Fruit fly (Drosophila melanogaster) whole organism, embryonic: Measurements from ENCODE around the gene CG7550.

Source experiments
- CG10543 ChIP-seq: fragments of 200-800 bp; sonication (Bioruptor generic); optimal IDR thresholded peaks from 3 replicates; lab custom pipeline; 2017; ENCODE audit warnings: missing biosample characterization, mild to moderate bottlenecking, missing genetic modification characterization, moderate library complexity
- CG11398 ChIP-seq: fragments of 200-800 bp; sonication (Bioruptor generic); optimal IDR thresholded peaks from 2 replicates; lab custom pipeline; 2016; ENCODE audit warnings: missing biosample characterization, missing genetic modification characterization
- CG12769 ChIP-seq: fragments of 200-800 bp; sonication (Bioruptor generic); optimal IDR thresholded peaks from 2 replicates; lab custom pipeline; 2019; ENCODE audit warnings: missing biosample characterization, mild to moderate bottlenecking, missing genetic modification characterization, moderate library complexity
- CG13296 ChIP-seq: fragments of 200-800 bp; sonication (Bioruptor generic); optimal IDR thresholded peaks from 3 replicates; lab custom pipeline; 2018; ENCODE audit warnings: missing biosample characterization, mild to moderate bottlenecking, missing genetic modification characterization
- CG13624 ChIP-seq: fragments of 200-800 bp; sonication (Bioruptor generic); optimal IDR thresholded peaks from 2 replicates; lab custom pipeline; 2016; ENCODE audit warnings: missing biosample characterization, missing genetic modification characterization
- CG13894 ChIP-seq: fragments of 200-800 bp; sonication (Bioruptor generic); optimal IDR thresholded peaks from 3 replicates; lab custom pipeline; 2018; ENCODE audit warnings: missing biosample characterization, mild to moderate bottlenecking, missing genetic modification characterization, moderate library complexity
- CG14710 ChIP-seq: fragments of 200-800 bp; sonication (Bioruptor generic); optimal IDR thresholded peaks from 3 replicates; lab custom pipeline; 2019; ENCODE audit warnings: missing biosample characterization, mild to moderate bottlenecking, missing genetic modification characterization, moderate library complexity
- CG14860 ChIP-seq: fragments of 200-800 bp; sonication (Bioruptor generic); IDR thresholded peaks from 3 replicates; pipeline ENCODE4 v1.3.6; 2022; ENCODE audit warnings: missing biosample characterization, missing genetic modification characterization; ENCODE audit not compliant: partially characterized antibody
- CG15269 ChIP-seq: fragments of 200-800 bp; sonication (Bioruptor generic); optimal IDR thresholded peaks from 2 replicates; lab custom pipeline; 2018; ENCODE audit warnings: missing biosample characterization, mild to moderate bottlenecking, missing genetic modification characterization, moderate library complexity
- CG18764 ChIP-seq: fragments of 200-800 bp; sonication (Bioruptor generic); optimal IDR thresholded peaks from 3 replicates; lab custom pipeline; 2016; ENCODE audit warnings: missing biosample characterization, missing genetic modification characterization
- CG2678 ChIP-seq: fragments of 200-800 bp; sonication (Bioruptor generic); optimal IDR thresholded peaks from 3 replicates; lab custom pipeline; 2019; ENCODE audit warnings: missing biosample characterization, mild to moderate bottlenecking, missing genetic modification characterization, moderate library complexity
- CG34224 ChIP-seq: fragments of 200-800 bp; sonication (Bioruptor generic); IDR thresholded peaks from 3 replicates; pipeline ENCODE4 v1.3.6; 2022; ENCODE audit warnings: missing biosample characterization, missing genetic modification characterization; ENCODE audit not compliant: partially characterized antibody
- CG6813 ChIP-seq: fragments of 200-800 bp; sonication (Bioruptor generic); optimal IDR thresholded peaks from 2 replicates; lab custom pipeline; 2017; ENCODE audit warnings: missing biosample characterization, missing genetic modification characterization, mild to moderate bottlenecking, moderate library complexity, missing genetic modification reagents
- CG8089 ChIP-seq: fragments of 200-800 bp; sonication (Bioruptor generic); optimal IDR thresholded peaks from 3 replicates; lab custom pipeline; 2016; ENCODE audit warnings: missing biosample characterization, missing genetic modification characterization
- CG8290 ChIP-seq, 3 experiments: fragments of 200-800 bp; sonication (Bioruptor generic); optimal IDR thresholded peaks; 2 replicates each; lab custom pipeline; 2016 to 2019; ENCODE audit warnings: missing biosample characterization in 3 of 3, missing genetic modification characterization in 3 of 3, mild to moderate bottlenecking in 2 of 3, moderate library complexity in 1 of 3
- CG9817 ChIP-seq: fragments of 200-800 bp; sonication (Bioruptor generic); optimal IDR thresholded peaks from 2 replicates; lab custom pipeline; 2018; ENCODE audit warnings: missing biosample characterization, mild to moderate bottlenecking, missing genetic modification characterization, moderate library complexity
- D19B ChIP-seq: fragments of 200-800 bp; sonication (Bioruptor generic); optimal IDR thresholded peaks from 2 replicates; lab custom pipeline; 2017; ENCODE audit warnings: missing biosample characterization, mild to moderate bottlenecking, missing genetic modification characterization
- Deaf1 ChIP-seq: fragments of 200-800 bp; optimal IDR thresholded peaks from 3 replicates; lab custom pipeline; 2019; ENCODE audit warnings: missing biosample characterization, mild to moderate bottlenecking, missing genetic modification characterization, moderate library complexity
- Dref ChIP-seq: fragments of 200-800 bp; sonication (Bioruptor generic); IDR thresholded peaks from 2 replicates; pipeline ENCODE4 v1.3.6; 2022; ENCODE audit warnings: missing biosample characterization, missing genetic modification characterization
- Eip74EF ChIP-seq, 2 experiments: fragments of 200-800 bp in 1 of 2; fragments of >200 bp in 1 of 2; sonication (Bioruptor generic) in 1 of 2; optimal IDR thresholded peaks; 2 replicates each; lab custom pipeline; 2017 to 2019; ENCODE audit warnings: missing biosample characterization in 2 of 2, missing genetic modification characterization in 2 of 2, mild to moderate bottlenecking in 1 of 2, moderate library complexity in 1 of 2
- Fer1 ChIP-seq: fragments of 200-800 bp; sonication (Bioruptor generic); optimal IDR thresholded peaks from 2 replicates; lab custom pipeline; 2017; ENCODE audit warnings: missing biosample characterization, mild to moderate bottlenecking, missing genetic modification characterization
- Jarid2 ChIP-seq: fragments of 200-800 bp; sonication (Bioruptor generic); optimal IDR thresholded peaks from 3 replicates; lab custom pipeline; 2017; ENCODE audit warnings: mild to moderate bottlenecking, missing biosample characterization, missing genetic modification reagents, missing genetic modification characterization
- Med ChIP-seq: fragments of 200-800 bp; sonication (Bioruptor generic); peaks from one replicate; lab custom pipeline; 2016; ENCODE audit warnings: missing biosample characterization, missing genetic modification characterization, mild to moderate bottlenecking, inconsistent platforms, moderate library complexity
- Pdp1 ChIP-seq, 2 experiments: fragments of 200-800 bp; sonication (Bioruptor generic); optimal IDR thresholded peaks; 3 replicates each; lab custom pipeline; 2016; ENCODE audit warnings: missing biosample characterization in 2 of 2, missing genetic modification characterization in 2 of 2, mild to moderate bottlenecking in 1 of 2, moderate library complexity in 1 of 2
- Sox100B ChIP-seq: fragments of 200-800 bp; sonication (Bioruptor generic); optimal IDR thresholded peaks from 3 replicates; lab custom pipeline; 2018; ENCODE audit warnings: missing biosample characterization, mild to moderate bottlenecking, missing genetic modification characterization
- abd-A ChIP-seq: fragments of 200-800 bp; sonication (Bioruptor generic); optimal IDR thresholded peaks from 3 replicates; lab custom pipeline; 2019; ENCODE audit warnings: missing biosample characterization, mild to moderate bottlenecking, missing genetic modification characterization, moderate library complexity
- aop ChIP-seq: fragments of 200-800 bp; sonication (Bioruptor generic); IDR thresholded peaks from 2 replicates; pipeline ENCODE4 v1.3.6; 2022; ENCODE audit warnings: missing biosample characterization, missing genetic modification characterization
- caup ChIP-seq: fragments of 200-800 bp; sonication (Bioruptor generic); optimal IDR thresholded peaks from 3 replicates; lab custom pipeline; 2017; ENCODE audit warnings: missing biosample characterization, mild to moderate bottlenecking, missing genetic modification characterization, moderate library complexity; ENCODE audit not compliant: severe bottlenecking
- chinmo ChIP-seq: fragments of 200-800 bp; sonication (Bioruptor generic); IDR thresholded peaks from 4 replicates; pipeline ENCODE4 v1.3.6; 2022; ENCODE audit warnings: missing biosample characterization, missing genetic modification characterization; ENCODE audit not compliant: partially characterized antibody
- ci ChIP-seq: fragments of 200-800 bp; sonication (Bioruptor generic); IDR thresholded peaks from 3 replicates; pipeline ENCODE4 v1.3.6; 2022; ENCODE audit warnings: missing biosample characterization, missing genetic modification characterization
- dan ChIP-seq: fragments of 200-800 bp; sonication (Bioruptor generic); IDR thresholded peaks from 2 replicates; pipeline ENCODE4 v1.3.6; 2022; ENCODE audit warnings: missing biosample characterization, missing genetic modification characterization
- dysf ChIP-seq: fragments of 200-800 bp; sonication (Bioruptor generic); IDR thresholded peaks from 3 replicates; pipeline ENCODE4 v1.3.6; 2022; ENCODE audit warnings: missing biosample characterization, missing genetic modification characterization
- fd64A ChIP-seq: fragments of 200-800 bp; sonication (Bioruptor generic); optimal IDR thresholded peaks from 3 replicates; lab custom pipeline; 2018; ENCODE audit warnings: missing biosample characterization, mild to moderate bottlenecking, missing genetic modification characterization
- gce ChIP-seq: fragments of 200-800 bp; sonication (Bioruptor generic); IDR thresholded peaks from 3 replicates; pipeline ENCODE4 v1.3.6; 2022; ENCODE audit warnings: missing biosample characterization, missing genetic modification characterization
- gt ChIP-seq: fragments of 200-800 bp; sonication (Bioruptor generic); IDR thresholded peaks from 2 replicates; pipeline ENCODE4 v1.3.6; 2022; ENCODE audit warnings: missing biosample characterization, missing genetic modification characterization
- ind ChIP-seq: fragments of 200-800 bp; sonication (Bioruptor generic); optimal IDR thresholded peaks from 3 replicates; lab custom pipeline; 2016; ENCODE audit warnings: missing biosample characterization, missing genetic modification characterization
- jigr1 ChIP-seq: fragments of 200-800 bp; sonication (Bioruptor generic); IDR thresholded peaks from 3 replicates; pipeline ENCODE4 v1.3.6; 2022; ENCODE audit warnings: missing biosample characterization, missing genetic modification characterization
- lab ChIP-seq: fragments of 200-800 bp; sonication (Bioruptor generic); optimal IDR thresholded peaks from 3 replicates; lab custom pipeline; 2017; ENCODE audit warnings: missing biosample characterization, missing genetic modification characterization, mild to moderate bottlenecking, moderate library complexity, missing genetic modification reagents
- nau ChIP-seq: fragments of 200-800 bp; sonication (Bioruptor generic); optimal IDR thresholded peaks from 3 replicates; lab custom pipeline; 2017; ENCODE audit warnings: missing biosample characterization, mild to moderate bottlenecking, missing genetic modification characterization, missing genetic modification reagents
- oc ChIP-seq: fragments of 200-800 bp; sonication (Bioruptor generic); optimal IDR thresholded peaks from 2 replicates; lab custom pipeline; 2018; ENCODE audit warnings: missing biosample characterization, mild to moderate bottlenecking, missing genetic modification characterization, moderate library complexity
- otp ChIP-seq: fragments of 200-800 bp; sonication (Bioruptor generic); IDR thresholded peaks from 3 replicates; pipeline ENCODE4, ENCODE4 v1.3.6; 2022; ENCODE audit warnings: missing biosample characterization, missing genetic modification characterization
- row ChIP-seq: fragments of 200-800 bp; sonication (Bioruptor generic); IDR thresholded peaks from 3 replicates; pipeline ENCODE4 v1.3.6; 2022; ENCODE audit warnings: missing biosample characterization, missing genetic modification characterization
- schlank ChIP-seq: fragments of 200-800 bp; sonication (Bioruptor generic); optimal IDR thresholded peaks from 2 replicates; lab custom pipeline; 2018; ENCODE audit warnings: missing biosample characterization, mild to moderate bottlenecking, missing genetic modification characterization
- sd ChIP-seq: fragments of 200-800 bp; sonication (Bioruptor generic); optimal IDR thresholded peaks from 3 replicates; lab custom pipeline; 2018; ENCODE audit warnings: missing biosample characterization, mild to moderate bottlenecking, missing genetic modification characterization, moderate library complexity
- sisA ChIP-seq: fragments of 200-800 bp; sonication (Bioruptor generic); IDR thresholded peaks from 2 replicates; pipeline ENCODE4 v1.3.6; 2022; ENCODE audit warnings: missing biosample characterization, missing genetic modification characterization
- slp2 ChIP-seq: fragments of 200-800 bp; sonication (Bioruptor generic); optimal IDR thresholded peaks from 2 replicates; lab custom pipeline; 2016; ENCODE audit warnings: missing biosample characterization, missing genetic modification characterization
- vvl ChIP-seq: fragments of 200-800 bp; sonication (Bioruptor generic); IDR thresholded peaks from 2 replicates; pipeline ENCODE4 v1.3.6; 2022; ENCODE audit warnings: missing biosample characterization, missing genetic modification characterization
- wek ChIP-seq: fragments of 200-800 bp; sonication (Bioruptor generic); optimal IDR thresholded peaks from 3 replicates; lab custom pipeline; 2018; ENCODE audit warnings: missing biosample characterization, mild to moderate bottlenecking, missing genetic modification characterization, moderate library complexity
- z ChIP-seq: fragments of 200-800 bp; sonication (Bioruptor generic); IDR thresholded peaks from 3 replicates; pipeline ENCODE4 v1.3.6; 2022; ENCODE audit warnings: missing biosample characterization, missing genetic modification characterization

CG7550 gene

dm6 chr3L:8074944-8075343, 49.4 kb downstream of the CG7550 start:
- TF ChIP-seq CG8089 (GFP tag; lab: Kevin White, UChicago): no peak
- TF ChIP-seq oc (tag; lab: Kevin White, UChicago): peak; percentile 74
- TF ChIP-seq sd: peak; percentile 67
- no peak for TF ChIP-seq sisA (GFP tag; lab: Robert Waterston, UW)
- TF ChIP-seq CG10543: peak; percentile 10
- TF ChIP-seq vvl (GFP tag; lab: Robert Waterston, UW): peak; percentile 48; the same call in 1 of the 2 replicates
- peak; percentile 53 for TF ChIP-seq CG15269
- no peak for TF ChIP-seq Sox100B
- TF ChIP-seq abd-A (tag; lab: Kevin White, UChicago): peak; percentile 14
- no peak for TF ChIP-seq CG11398 (GFP tag; lab: Kevin White, UChicago)
- TF ChIP-seq wek (GFP tag; lab: Kevin White, UChicago): peak; percentile 19
- no peak for TF ChIP-seq CG34224 (GFP tag; lab: Robert Waterston, UW)
- TF ChIP-seq otp (GFP tag; lab: Robert Waterston, UW): 0 out of 3 replicates have a peak, but pooled peaks have one; percentile 55
- peak; percentile 38; the same call in 1 of the 3 replicates for TF ChIP-seq ci (GFP tag; lab: Robert Waterston, UW)
- TF ChIP-seq lab (GFP tag; lab: Kevin White, UChicago): peak; percentile 32
- peak; percentile 24 for TF ChIP-seq caup (GFP tag; lab: Kevin White, UChicago)
- peak; percentile 9 for TF ChIP-seq CG6813 (GFP tag; lab: Kevin White, UChicago)
- TF ChIP-seq Deaf1 (tag; lab: Kevin White, UChicago): peak; percentile 2
- TF ChIP-seq CG8290 (GFP tag; optimal IDR thresholded peaks at IDR 0.05; lab: Kevin White, UChicago): no peak
- TF ChIP-seq CG8290 (tag; optimal IDR thresholded peaks at IDR 0.05; lab: Kevin White, UChicago): peak in 1 of 2 experiments; percentile 15
- TF ChIP-seq Eip74EF (GFP tag; optimal IDR thresholded peaks at IDR 0.05; lab: Kevin White, UChicago): peak in 1 of 2 experiments; percentile 64
- peak; percentile 14 for TF ChIP-seq Med (GFP tag; lab: Kevin White, UChicago)
- peak; percentile 11 for TF ChIP-seq Fer1 (GFP tag; lab: Kevin White, UChicago)
- peak; percentile 12 for TF ChIP-seq CG2678 (tag; lab: Kevin White, UChicago)
- TF ChIP-seq fd64A (GFP tag; lab: Kevin White, UChicago): no peak
- peak in 1 of 2 experiments; percentile 23 for TF ChIP-seq Pdp1 (GFP tag; optimal IDR thresholded peaks at IDR 0.05; lab: Kevin White, UChicago)
- TF ChIP-seq CG18764 (GFP tag; lab: Kevin White, UChicago): no peak
- peak; percentile 2 for TF ChIP-seq CG12769
- no peak for TF ChIP-seq CG14860 (GFP tag; lab: Robert Waterston, UW)
- TF ChIP-seq jigr1 (GFP tag; lab: Robert Waterston, UW): no peak
- peak; percentile 48 for TF ChIP-seq CG13894
- no peak for TF ChIP-seq z (GFP tag; lab: Robert Waterston, UW)
- peak; percentile 67; the same call in 1 of the 4 replicates for TF ChIP-seq chinmo (GFP tag; lab: Robert Waterston, UW)
- TF ChIP-seq CG13296 (GFP tag; lab: Kevin White, UChicago): peak; percentile 5

- TF ChIP-seq gce (GFP tag; lab: Robert Waterston, UW): 0 out of 3 replicates have a peak, but pooled peaks have one; percentile 26
- TF ChIP-seq CG14710 (tag; lab: Kevin White, UChicago): no peak
- no peak for TF ChIP-seq dan (GFP tag; lab: Robert Waterston, UW)
- no peak for TF ChIP-seq CG9817 (tag; lab: Kevin White, UChicago)
- TF ChIP-seq schlank: peak; percentile 6
- TF ChIP-seq slp2 (GFP tag; lab: Kevin White, UChicago): no peak
- TF ChIP-seq dysf (GFP tag; lab: Robert Waterston, UW): 0 out of 3 replicates have a peak, but pooled peaks have one; percentile 18
- TF ChIP-seq nau: no peak
- TF ChIP-seq wek (GFP tag; lab: Kevin White, UChicago): no peak
- TF ChIP-seq CG13624 (GFP tag; lab: Kevin White, UChicago): no peak
- TF ChIP-seq ind (GFP tag; lab: Kevin White, UChicago): no peak
- peak; percentile 41 for TF ChIP-seq D19B
- no peak for TF ChIP-seq aop (GFP tag; lab: Robert Waterston, UW)
- TF ChIP-seq z (GFP tag; lab: Robert Waterston, UW): no peak
- TF ChIP-seq row (GFP tag; lab: Robert Waterston, UW): peak; percentile 51; the same call in 2 of the 3 replicates
- TF ChIP-seq Jarid2: no peak
- TF ChIP-seq Dref: no peak
- TF ChIP-seq gt: no peak
These were observed 50.5 kb downstream of the CG7550 start for dm6 chr3L:8073872-8074271.
